Worm (Caenorhabditis elegans): ENCODE data around the gene nish-1.
A peak's percentile ranks its signal among the peaks of the same experiment; 100 is the strongest.

Gene nish-1

ce11 chrIV:10918877-10919560, 54.9 kb downstream of the nish-1 start:
- no peak for TF ChIP-seq tlf-1 (GFP tag; optimal IDR thresholded peaks at IDR 0.05)
- TF ChIP-seq ceh-79 (tag; optimal IDR thresholded peaks at IDR 0.05) = no peak
- peak; percentile 25 for TF ChIP-seq snpc-3.4 (tag; optimal IDR thresholded peaks at IDR 0.05)
- TF ChIP-seq snpc-4 (GFP tag; optimal IDR thresholded peaks at IDR 0.05) = no peak
- TF ChIP-seq snpc-4 (tag; optimal IDR thresholded peaks at IDR 0.05) = peak in 3 of 4 experiments; percentile 29 to 65 (median 39)
- TF ChIP-seq ztf-18 (tag; optimal IDR thresholded peaks at IDR 0.05) = peak; percentile 64
- TF ChIP-seq lsy-27 (tag; optimal IDR thresholded peaks at IDR 0.05; ENCODE audit: borderline replicate concordance, insufficient read depth) = no peak
- no peak for TF ChIP-seq ztf-25 (GFP tag; IDR thresholded peaks at IDR 0.05)
- no peak for TF ChIP-seq F37B4.10 (GFP tag; IDR thresholded peaks at IDR 0.05)
- no peak for TF ChIP-seq rec-8 (tag; optimal IDR thresholded peaks at IDR 0.05)
- TF ChIP-seq xnd-1 (tag; optimal IDR thresholded peaks at IDR 0.05) = peak; percentile 70
- no peak for TF ChIP-seq rpc-1 (optimal IDR thresholded peaks at IDR 0.05)
- TF ChIP-seq rpc-1 (tag; optimal IDR thresholded peaks at IDR 0.05) = no peak
- TF ChIP-seq D2030.7 (GFP tag; IDR thresholded peaks at IDR 0.05) = peak; percentile 14; the same call in 1 of the 2 replicates
- no peak for TF ChIP-seq Y79H2A.3 (GFP tag; conservative IDR thresholded peaks at IDR 0.05)
- TF ChIP-seq ztf-22 (GFP tag; optimal IDR thresholded peaks at IDR 0.05) = no peak
- TF ChIP-seq Y53G8AR.9 (GFP tag; conservative IDR thresholded peaks at IDR 0.05) = no peak
- TF ChIP-seq atf-7 (tag; optimal IDR thresholded peaks at IDR 0.05) = no peak
- TF ChIP-seq gei-17 (GFP tag; optimal IDR thresholded peaks at IDR 0.05) = peak; percentile 24
- TF ChIP-seq tbp1 (GFP tag; optimal IDR thresholded peaks at IDR 0.05) = peak; percentile 38
- TF ChIP-seq ceh-91 (GFP tag; IDR thresholded peaks at IDR 0.05) = peak; percentile 68
- no peak for TF ChIP-seq akir-1 (GFP tag; optimal IDR thresholded peaks at IDR 0.05)
- TF ChIP-seq athp-1 (tag; optimal IDR thresholded peaks at IDR 0.05) = no peak
- no peak for TF ChIP-seq sdz-38 (tag; optimal IDR thresholded peaks at IDR 0.05)
- no peak for TF ChIP-seq lag-1 (GFP tag; IDR thresholded peaks at IDR 0.05)
- TF ChIP-seq B0261.1 (tag; optimal IDR thresholded peaks at IDR 0.05) = no peak
- TF ChIP-seq ekl-4 (GFP tag; IDR thresholded peaks at IDR 0.05) = peak; percentile 43
- no peak for TF ChIP-seq let-607 (tag; optimal IDR thresholded peaks at IDR 0.05)
- no peak for TF ChIP-seq sptf-2 (GFP tag; optimal IDR thresholded peaks at IDR 0.05)
- no peak for TF ChIP-seq nfya-1 (tag; optimal IDR thresholded peaks at IDR 0.05; ENCODE audit: borderline replicate concordance, insufficient read depth)
- no peak for TF ChIP-seq C06A6.2 (GFP tag; conservative IDR thresholded peaks at IDR 0.05)
- TF ChIP-seq nhr-179 (tag; optimal IDR thresholded peaks at IDR 0.05) = no peak
- TF ChIP-seq madf-3 (GFP tag; IDR thresholded peaks at IDR 0.05) = no peak
- no peak for TF ChIP-seq mel-28 (tag; optimal IDR thresholded peaks at IDR 0.05; ENCODE audit: borderline replicate concordance)
- TF ChIP-seq chd-7 (tag; optimal IDR thresholded peaks at IDR 0.05) = peak; percentile 58
- TF ChIP-seq attf-3 (GFP tag; conservative IDR thresholded peaks at IDR 0.05) = 0 out of 2 replicates have a peak, but pooled peaks have one; percentile 20
- no peak for TF ChIP-seq nhr-27 (tag; optimal IDR thresholded peaks at IDR 0.05)
- no peak for TF ChIP-seq zim-3 (tag; optimal IDR thresholded peaks at IDR 0.05)
- no peak for TF ChIP-seq snpc-1.1 (tag; optimal IDR thresholded peaks at IDR 0.05; ENCODE audit: insufficient read depth)
- TF ChIP-seq him-1 (tag; optimal IDR thresholded peaks at IDR 0.05) = peak; percentile 19
- TF ChIP-seq aptf-2 (GFP tag; conservative IDR thresholded peaks at IDR 0.05) = no peak
- TF ChIP-seq egl-44 (GFP tag; IDR thresholded peaks at IDR 0.05) = no peak
- no peak for TF ChIP-seq egrh-3 (GFP tag; IDR thresholded peaks at IDR 0.05)
- TF ChIP-seq unc-130 (GFP tag; optimal IDR thresholded peaks at IDR 0.05) = no peak
- peak; percentile 93 for TF ChIP-seq lsl-1 (GFP tag; optimal IDR thresholded peaks at IDR 0.05)
- no peak for TF ChIP-seq hlh-12 (tag; optimal IDR thresholded peaks at IDR 0.05)
- TF ChIP-seq mes-4 (tag; optimal IDR thresholded peaks at IDR 0.05) = no peak

Data from whole organism, young adult.